Worm (Caenorhabditis elegans): Measurements from ENCODE around the gene tra-2.

The tra-2 gene

DNA sequence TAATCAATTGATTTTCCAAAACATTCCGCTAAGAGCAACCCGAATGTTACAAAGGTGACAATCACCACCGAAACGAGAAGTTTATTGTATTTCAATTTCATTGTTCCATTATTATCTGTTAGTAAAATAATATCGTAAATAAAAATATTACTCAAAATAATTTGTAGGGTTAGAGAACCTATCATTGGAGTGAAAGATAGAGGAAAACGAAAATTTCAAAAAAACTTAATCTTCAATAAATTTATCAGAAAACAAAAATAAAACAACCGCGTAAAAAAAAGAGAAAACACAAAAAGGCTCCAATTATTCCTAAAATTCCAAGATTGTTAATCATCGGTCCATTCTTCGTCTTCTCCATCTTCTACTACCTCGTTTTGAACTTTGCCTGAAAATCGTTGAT lies at the start of gene tra-2:
tra-2 (minus strand) TSS at position 101 of the 400 bp plus-strand sequence.
- TF ChIP-seq mxl-2 (GFP tag; conservative IDR thresholded peaks at IDR 0.05) (no peak), ceh-28 (tag; optimal IDR thresholded peaks at IDR 0.05) (no peak), unc-39 (tag; optimal IDR thresholded peaks at IDR 0.05) (no peak), dmd-8 (GFP tag; IDR thresholded peaks at IDR 0.05) (no peak), Y75B8A.6 (GFP tag; IDR thresholded peaks at IDR 0.05) (no peak), skn-1 (tag; optimal IDR thresholded peaks at IDR 0.05) (no peak), nhr-41 (GFP tag; IDR thresholded peaks at IDR 0.05) (no peak), snpc-1.2 (GFP tag; IDR thresholded peaks at IDR 0.05) (no peak), hmg-1.1 (GFP tag; IDR thresholded peaks at IDR 0.05) (no peak), daf-16 (GFP tag; optimal IDR thresholded peaks at IDR 0.05) (no peak), daf-16 (tag; optimal IDR thresholded peaks at IDR 0.05) (no peak), daf-19 (GFP tag; conservative IDR thresholded peaks at IDR 0.05) (no peak), mes-2 (tag; optimal IDR thresholded peaks at IDR 0.05; ENCODE audit: poor library complexity, severe bottlenecking) (no peak)

DNA sequence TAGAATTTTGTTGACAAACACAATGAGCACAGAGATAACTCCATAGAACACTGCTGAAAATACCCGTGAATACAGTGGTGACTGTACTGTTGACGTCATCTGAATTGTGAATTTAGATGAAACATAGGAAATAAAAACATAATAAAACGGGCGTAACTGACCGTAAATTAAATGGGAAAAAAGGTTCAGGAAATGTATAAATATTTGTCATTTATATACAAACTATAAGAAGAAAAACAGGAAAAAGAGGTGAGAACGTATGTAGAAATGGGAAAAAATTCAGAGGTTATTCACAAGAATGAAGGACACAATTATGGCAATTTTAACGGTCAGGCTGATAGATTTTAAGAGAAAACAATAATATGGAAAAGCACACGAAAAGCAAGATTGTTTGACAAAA lies 47.1 kb upstream of the tra-2 start, which contains the start of gene sqv-7:
sqv-7 (minus strand) TSS at position 101 of the 400 bp plus-strand sequence.
- TF ChIP-seq daf-16 (GFP tag; optimal IDR thresholded peaks at IDR 0.05) (no peak), daf-16 (tag; optimal IDR thresholded peaks at IDR 0.05) (no peak), tra-1 (GFP tag; IDR thresholded peaks at IDR 0.05) (no peak), mep-1 (tag; optimal IDR thresholded peaks at IDR 0.05) (no peak), ztf-7 (tag; optimal IDR thresholded peaks at IDR 0.05) (no peak), unc-130 (GFP tag; optimal IDR thresholded peaks at IDR 0.05) (no peak), mdt-29 (GFP tag; IDR thresholded peaks at IDR 0.05) (no peak), nhr-11 (tag; optimal IDR thresholded peaks at IDR 0.05) (no peak), nhr-48 (tag; optimal IDR thresholded peaks at IDR 0.05) (no peak), zip-2 (tag; optimal IDR thresholded peaks at IDR 0.05) (no peak), nhr-10 (tag; optimal IDR thresholded peaks at IDR 0.05) (no peak), dmd-6 (GFP tag; IDR thresholded peaks at IDR 0.05) (no peak), unc-39 (tag; optimal IDR thresholded peaks at IDR 0.05) (no peak), attf-4 (tag; optimal IDR thresholded peaks at IDR 0.05) (no peak), F26F4.8 (GFP tag; conservative IDR thresholded peaks at IDR 0.05) (no peak), lir-3 (tag; optimal IDR thresholded peaks at IDR 0.05) (no peak)

DNA sequence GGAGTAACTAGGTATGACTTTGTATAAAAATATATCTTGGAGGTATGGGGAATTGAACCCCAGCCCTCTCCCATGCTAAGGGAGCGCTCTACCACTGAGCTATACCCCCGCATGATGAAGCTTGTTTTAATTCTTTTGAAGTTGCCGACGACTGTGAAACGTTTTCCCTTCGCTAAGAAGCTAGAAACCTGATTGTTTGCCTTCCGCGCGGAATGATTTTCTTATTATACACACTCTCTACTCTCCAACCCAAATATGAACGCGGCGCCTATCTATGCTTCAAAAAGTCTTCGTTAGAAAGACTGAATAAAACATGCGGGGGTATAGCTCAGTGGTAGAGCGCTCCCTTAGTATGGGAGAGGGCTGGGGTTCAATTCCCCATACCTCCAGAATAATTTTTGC lies 37.5 kb upstream of the tra-2 start:
- TF ChIP-seq unc-62 (GFP tag; optimal IDR thresholded peaks at IDR 0.05 in 1 of 2) (peak in 1 of 2 experiments; percentile 21), unc-62 (tag; optimal IDR thresholded peaks at IDR 0.05) (no peak), Y48G9A.11 (GFP tag; IDR thresholded peaks at IDR 0.05) (0 out of 2 replicates have a peak, but pooled peaks have one; percentile 24), lsy-2 (tag; optimal IDR thresholded peaks at IDR 0.05) (peak in 1 of 2 experiments; percentile 25), ceh-20 (GFP tag; IDR thresholded peaks at IDR 0.05) (0 out of 2 replicates have a peak, but pooled peaks have one; percentile 24), nhr-42 (GFP tag; IDR thresholded peaks at IDR 0.05) (peak; percentile 54; the same call in 1 of the 2 replicates), F26F4.8 (GFP tag; conservative IDR thresholded peaks at IDR 0.05) (0 out of 2 replicates have a peak, but pooled peaks have one; percentile 44), mdt-29 (GFP tag; IDR thresholded peaks at IDR 0.05) (peak; percentile 46; the same call in 1 of the 2 replicates), nhr-48 (tag; optimal IDR thresholded peaks at IDR 0.05) (peak; percentile 58), mes-2 (tag; optimal IDR thresholded peaks at IDR 0.05; ENCODE audit: poor library complexity, severe bottlenecking) (peak; percentile 25), nhr-111 (GFP tag; optimal IDR thresholded peaks at IDR 0.05) (peak; percentile 16), zag-1 (tag; optimal IDR thresholded peaks at IDR 0.05) (no peak), ztf-11 (tag; optimal IDR thresholded peaks at IDR 0.05) (no peak), T26A8.4 (GFP tag; IDR thresholded peaks at IDR 0.05) (peak; percentile 75), Y5F2A.4 (GFP tag; optimal IDR thresholded peaks at IDR 0.05) (peak; percentile 60), F44E2.7 (GFP tag; IDR thresholded peaks at IDR 0.05) (0 out of 2 replicates have a peak, but pooled peaks have one; percentile 49), arid-1 (GFP tag; conservative IDR thresholded peaks at IDR 0.05) (peak; percentile 41; the same call in 1 of the 2 replicates), spr-1 (tag; optimal IDR thresholded peaks at IDR 0.05) (peak; percentile 56), nhr-102 (tag; optimal IDR thresholded peaks at IDR 0.05) (peak; percentile 47), pqm-1 (tag; optimal IDR thresholded peaks at IDR 0.05) (no peak), rbr-2 (tag; optimal IDR thresholded peaks at IDR 0.05) (peak; percentile 37), snpc-1.2 (GFP tag; IDR thresholded peaks at IDR 0.05) (peak; percentile 64; the same call in 1 of the 2 replicates), T20F7.1 (GFP tag; optimal IDR thresholded peaks at IDR 0.05) (peak; percentile 43), mep-1 (tag; optimal IDR thresholded peaks at IDR 0.05) (peak; percentile 50), hlh-30 (tag; optimal IDR thresholded peaks at IDR 0.05; ENCODE audit: insufficient read depth) (peak; percentile 30), jun-1 (tag; optimal IDR thresholded peaks at IDR 0.05) (no peak), R02D3.7 (tag; optimal IDR thresholded peaks at IDR 0.05) (no peak), nhr-28 (tag; optimal IDR thresholded peaks at IDR 0.05) (no peak), lin-29 (GFP tag; IDR thresholded peaks at IDR 0.05) (no peak)
